Fruit fly (Drosophila melanogaster) whole organism, adult: ENCODE measurements around the gene CG7781.

ENCODE experiments used
- cnc ChIP-seq, 2 experiments: fragments of >200 bp; optimal IDR thresholded peaks; 2 replicates each; lab custom pipeline; 2017
- pad ChIP-seq: fragments of 200-800 bp; sonication (Bioruptor generic); optimal IDR thresholded peaks from 3 replicates; lab custom pipeline; 2017; ENCODE audit warnings: missing biosample characterization, missing genetic modification characterization, mild to moderate bottlenecking, moderate library complexity, missing genetic modification reagents

DNA sequence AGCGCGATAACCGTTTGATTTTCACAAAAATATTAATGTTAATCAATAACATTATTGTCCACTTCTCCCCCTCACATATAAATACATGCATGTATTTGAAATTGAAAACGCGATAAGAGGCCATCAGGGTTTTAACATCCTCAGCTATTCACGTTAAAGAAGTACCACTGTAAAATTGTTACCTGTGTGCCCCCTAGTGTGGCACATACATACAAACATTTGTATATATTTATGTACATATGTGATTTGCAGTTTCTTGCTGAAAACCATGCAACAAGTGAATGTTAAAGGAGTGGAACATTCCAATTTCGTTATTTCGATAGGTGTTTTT lies 37.7 kb upstream of the CG7781 start:
- TF ChIP-seq pad, result peak; percentile 6
- TF ChIP-seq cnc (optimal IDR thresholded peaks at IDR 0.05; lab: Kevin White, UChicago), result no peak
